Worm (Caenorhabditis elegans) whole organism, L4 larva: Measurements from ENCODE around the gene morc-1.

Experiments
- ceh-28 ChIP-seq: fragments of 150-350 bp; optimal IDR thresholded peaks from 2 replicates; lab custom pipeline; 2014; ENCODE audit warnings: missing biosample characterization, missing genetic modification reagents, missing genetic modification characterization
- ces-1 ChIP-seq: fragments of 150-350 bp; sonication (generic microtip); optimal IDR thresholded peaks from 4 replicates; lab custom pipeline; 2014; ENCODE audit warnings: missing biosample characterization, missing genetic modification reagents, missing genetic modification characterization
- mdl-1 ChIP-seq, 2 experiments: fragments of 150-350 bp in 1 of 2; sonication (generic microtip) in 1 of 2; optimal IDR thresholded peaks; 2 replicates each; lab custom pipeline; 2014 to 2017; ENCODE audit warnings: missing biosample characterization in 2 of 2, missing genetic modification characterization in 2 of 2
- mdt-29 ChIP-seq: fragments of 200-800 bp; sonication (Bioruptor generic); IDR thresholded peaks from 2 replicates; pipeline ENCODE4 v1.3.6; 2022; ENCODE audit warnings: missing genetic modification reagents, missing genetic modification characterization, missing compliant biosample characterization
- mes-2 ChIP-seq: sonication (generic microtip); optimal IDR thresholded peaks from 2 replicates; lab custom pipeline; 2016; ENCODE audit warnings: missing genotype, mild to moderate bottlenecking, missing genetic modification characterization, missing compliant biosample characterization; ENCODE audit not compliant: poor library complexity, severe bottlenecking
- nhr-77 ChIP-seq: fragments of 150-350 bp; optimal IDR thresholded peaks from 2 replicates; lab custom pipeline; 2014; ENCODE audit warnings: missing biosample characterization, missing genetic modification characterization
- rbr-2 ChIP-seq: sonication (generic microtip); optimal IDR thresholded peaks from 2 replicates; lab custom pipeline; 2016; ENCODE audit warnings: missing genotype, missing genetic modification characterization, missing compliant biosample characterization
- snpc-1.2 ChIP-seq: fragments of 200-800 bp; sonication (Bioruptor generic); IDR thresholded peaks from 2 replicates; pipeline ENCODE4 v1.3.6; 2022; ENCODE audit warnings: missing genetic modification reagents, missing genetic modification characterization, missing compliant biosample characterization
- snpc-4 ChIP-seq: fragments of 150-350 bp; optimal IDR thresholded peaks from 2 replicates; lab custom pipeline; 2014; ENCODE audit warnings: missing biosample characterization, missing genetic modification characterization
- unc-39 ChIP-seq: sonication (generic microtip); optimal IDR thresholded peaks from 2 replicates; lab custom pipeline; 2017; ENCODE audit warnings: missing biosample characterization, missing genetic modification characterization
- unc-62 ChIP-seq, 3 experiments: fragments of 150-350 bp in 1 of 3; sonication (generic microtip); optimal IDR thresholded peaks in 2 of 3; peaks in 1 of 3; 1 replicate in 1 of 3; 2 replicates in 2 of 3; lab custom pipeline; 2014 to 2017; ENCODE audit warnings: missing biosample characterization in 3 of 3, missing genetic modification characterization in 3 of 3, missing genetic modification reagents in 3 of 3, missing genotype in 1 of 3
- zag-1 ChIP-seq: fragments of 150-350 bp; optimal IDR thresholded peaks from 2 replicates; lab custom pipeline; 2014; ENCODE audit warnings: missing biosample characterization, missing genetic modification characterization

DNA sequence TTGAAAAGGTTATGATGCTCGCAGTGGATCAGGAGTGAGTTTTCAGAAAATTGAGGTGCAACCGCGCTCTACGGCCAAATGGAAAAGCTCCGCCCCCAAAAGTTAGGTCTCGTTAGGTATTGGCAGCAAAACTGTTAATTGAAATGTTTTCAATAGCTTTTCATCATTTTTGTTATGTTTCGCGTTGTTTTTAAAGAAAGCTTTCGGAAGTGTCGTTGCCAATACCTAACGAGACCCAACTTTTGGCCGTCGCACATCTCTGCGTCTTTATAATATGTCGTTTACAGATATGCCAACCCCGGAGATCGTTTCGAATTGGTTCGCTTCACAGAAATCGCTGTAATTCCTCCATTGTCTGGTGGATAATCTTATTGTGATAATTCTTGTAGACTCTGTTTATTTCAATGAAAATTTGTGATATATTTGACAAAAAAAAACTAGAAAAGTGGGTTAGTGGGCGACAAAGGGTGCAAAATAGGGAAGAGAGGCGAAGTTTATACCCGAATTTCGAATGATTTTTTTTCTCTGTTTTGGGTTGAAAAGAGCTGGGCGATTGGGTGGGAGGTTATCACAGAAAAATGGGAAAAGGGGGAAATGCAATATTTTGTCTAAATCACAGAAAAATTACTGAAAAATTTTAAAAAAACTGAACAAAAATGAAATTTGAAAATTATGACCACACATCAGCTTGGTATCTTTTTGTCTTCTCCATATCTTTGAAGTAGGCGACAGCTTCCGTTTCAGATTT, 10.2 kb downstream of the morc-1 start:
- no peak for TF ChIP-seq snpc-1.2 (GFP tag; lab: Robert Waterston, UW)
- no peak for TF ChIP-seq ceh-28 (tag; lab: Kevin White, UChicago)
- TF ChIP-seq mdl-1 (tag; optimal IDR thresholded peaks at IDR 0.05; lab: Kevin White, UChicago): no peak
- no peak; the same call in 1 of the 2 replicates for TF ChIP-seq mdt-29 (GFP tag; lab: Robert Waterston, UW)
- TF ChIP-seq mes-2: no peak
- no peak for TF ChIP-seq ces-1 (GFP tag; lab: Kevin White, UChicago)
- TF ChIP-seq unc-39: no peak
- TF ChIP-seq snpc-4: no peak
- peak; percentile 0 for TF ChIP-seq nhr-77 (tag; lab: Kevin White, UChicago)
- TF ChIP-seq rbr-2: peak; percentile 14
- TF ChIP-seq zag-1: no peak
- peak in 1 of 2 experiments; percentile 60 for TF ChIP-seq unc-62 (GFP tag; optimal IDR thresholded peaks at IDR 0.05 in 1 of 2; lab: Kevin White, UChicago)
- TF ChIP-seq unc-62 (tag; optimal IDR thresholded peaks at IDR 0.05; lab: Kevin White, UChicago): no peak
